Fruit fly (Drosophila melanogaster) whole organism, wandering third instar larva: Measurements from ENCODE around the gene PPP4R2r.

ENCODE experiments used
- Abd-B ChIP-seq: fragments of >200 bp; optimal IDR thresholded peaks from 2 replicates; lab custom pipeline; 2017; ENCODE audit warnings: missing biosample characterization, missing genetic modification characterization
- CG32264 ChIP-seq: fragments of 200-800 bp; sonication (Bioruptor generic); optimal IDR thresholded peaks from 2 replicates; lab custom pipeline; 2016; ENCODE audit warnings: missing biosample characterization, missing genetic modification characterization
- CrebA ChIP-seq: fragments of 200-800 bp; sonication (Bioruptor generic); optimal IDR thresholded peaks from 2 replicates; lab custom pipeline; 2016; ENCODE audit warnings: missing biosample characterization, mild to moderate bottlenecking, missing genetic modification characterization, borderline replicate concordance
- Dif ChIP-seq: fragments of 200-275, 200-300 bp; sonication (Bioruptor generic); optimal IDR thresholded peaks from 2 replicates; lab custom pipeline; 2018; ENCODE audit warnings: missing biosample characterization, missing genetic modification characterization; ENCODE audit not compliant: partially characterized antibody
- GATAd ChIP-seq: sonication (Bioruptor generic); optimal IDR thresholded peaks from 2 replicates; lab custom pipeline; 2016; ENCODE audit warnings: missing biosample characterization, missing genetic modification characterization
- HLH106 ChIP-seq: fragments of 200-800 bp; optimal IDR thresholded peaks from 3 replicates; lab custom pipeline; 2019; ENCODE audit warnings: missing biosample characterization, mild to moderate bottlenecking, missing genetic modification characterization, moderate library complexity
- Hnf4 ChIP-seq: fragments of 200-800 bp; sonication (Bioruptor generic); optimal IDR thresholded peaks from 2 replicates; lab custom pipeline; 2016; ENCODE audit warnings: missing biosample characterization, mild to moderate bottlenecking, missing genetic modification characterization
- Jra ChIP-seq: sonication (Bioruptor generic); optimal IDR thresholded peaks from 2 replicates; lab custom pipeline; 2016; ENCODE audit warnings: missing biosample characterization, missing genetic modification characterization
- Myc ChIP-seq: fragments of >200 bp; optimal IDR thresholded peaks from 2 replicates; lab custom pipeline; 2017
- N ChIP-seq: fragments of >200 bp; optimal IDR thresholded peaks from 2 replicates; lab custom pipeline; 2018; ENCODE audit warnings: missing biosample characterization, missing external identifiers, missing genetic modification characterization
- OdsH ChIP-seq: fragments of 200-800 bp; sonication (Bioruptor generic); optimal IDR thresholded peaks from 2 replicates; lab custom pipeline; 2016; ENCODE audit warnings: missing biosample characterization, mild to moderate bottlenecking, missing genetic modification characterization
- Rel ChIP-seq, 2 experiments: fragments of 200-800 bp; sonication (Bioruptor generic) in 1 of 2; optimal IDR thresholded peaks; 2 replicates in 1 of 2; 3 replicates in 1 of 2; lab custom pipeline; 2016 to 2019; ENCODE audit warnings: mild to moderate bottlenecking in 2 of 2, missing biosample characterization in 2 of 2, missing genetic modification characterization in 2 of 2, moderate library complexity in 1 of 2
- Sp1 ChIP-seq: fragments of 200-800 bp; sonication (Bioruptor generic); optimal IDR thresholded peaks from 3 replicates; lab custom pipeline; 2019; ENCODE audit warnings: missing biosample characterization, mild to moderate bottlenecking, missing genetic modification characterization, moderate library complexity
- br ChIP-seq: fragments of 200-800 bp; sonication (Bioruptor generic); optimal IDR thresholded peaks from 2 replicates; lab custom pipeline; 2016; ENCODE audit warnings: missing biosample characterization, missing genetic modification characterization
- dmrt93B ChIP-seq: fragments of 200-800 bp; sonication (Bioruptor generic); optimal IDR thresholded peaks from 2 replicates; lab custom pipeline; 2018; ENCODE audit warnings: missing biosample characterization, mild to moderate bottlenecking, missing genetic modification characterization
- dsf ChIP-seq: sonication (Bioruptor generic); optimal IDR thresholded peaks from 2 replicates; lab custom pipeline; 2016; ENCODE audit warnings: missing biosample characterization, missing genetic modification characterization, borderline replicate concordance
- ey ChIP-seq: fragments of 200-800 bp; sonication (Bioruptor generic); optimal IDR thresholded peaks from 2 replicates; lab custom pipeline; 2016; ENCODE audit warnings: missing biosample characterization, missing genetic modification characterization
- foxo ChIP-seq, 2 experiments: fragments of 200-800 bp; sonication (Bioruptor generic); optimal IDR thresholded peaks; 2 replicates in 1 of 2; 3 replicates in 1 of 2; lab custom pipeline; 2016 to 2017; ENCODE audit warnings: missing biosample characterization in 2 of 2, missing genetic modification characterization in 2 of 2
- fru ChIP-seq: fragments of 200-800 bp; sonication (Bioruptor generic); optimal IDR thresholded peaks from 3 replicates; lab custom pipeline; 2016; ENCODE audit warnings: missing biosample characterization, mild to moderate bottlenecking, missing genetic modification characterization
- h ChIP-seq: fragments of 200-800 bp; sonication (Bioruptor generic); optimal IDR thresholded peaks from 3 replicates; lab custom pipeline; 2016; ENCODE audit warnings: missing biosample characterization, mild to moderate bottlenecking, missing genetic modification characterization
- jim ChIP-seq: fragments of 175-275, 200-325 bp; sonication (Bioruptor generic); optimal IDR thresholded peaks from 2 replicates; lab custom pipeline; 2016; ENCODE audit warnings: missing biosample characterization, mild to moderate bottlenecking, missing genetic modification characterization
- psq ChIP-seq: fragments of 200-800 bp; sonication (Bioruptor generic); optimal IDR thresholded peaks from 3 replicates; lab custom pipeline; 2017; ENCODE audit warnings: missing biosample characterization, mild to moderate bottlenecking, missing genetic modification characterization, moderate library complexity
- rgr ChIP-seq: fragments of 200-800 bp; sonication (Bioruptor generic); optimal IDR thresholded peaks from 3 replicates; lab custom pipeline; 2016; ENCODE audit warnings: missing biosample characterization, mild to moderate bottlenecking, missing genetic modification characterization
- sage ChIP-seq: fragments of 200-800 bp; sonication (Bioruptor generic); optimal IDR thresholded peaks from 2 replicates; lab custom pipeline; 2016; ENCODE audit warnings: missing biosample characterization, mild to moderate bottlenecking, missing genetic modification characterization
- tai ChIP-seq: sonication (Bioruptor generic); optimal IDR thresholded peaks from 2 replicates; lab custom pipeline; 2016; ENCODE audit warnings: missing biosample characterization, missing genetic modification characterization
- usp ChIP-seq: fragments of >200 bp; optimal IDR thresholded peaks from 2 replicates; lab custom pipeline; 2017; ENCODE audit warnings: missing biosample characterization, missing genetic modification characterization
- woc ChIP-seq: sonication (Bioruptor generic); optimal IDR thresholded peaks from 2 replicates; lab custom pipeline; 2016; ENCODE audit warnings: missing biosample characterization, mild to moderate bottlenecking, missing genetic modification characterization

PPP4R2r gene

DNA sequence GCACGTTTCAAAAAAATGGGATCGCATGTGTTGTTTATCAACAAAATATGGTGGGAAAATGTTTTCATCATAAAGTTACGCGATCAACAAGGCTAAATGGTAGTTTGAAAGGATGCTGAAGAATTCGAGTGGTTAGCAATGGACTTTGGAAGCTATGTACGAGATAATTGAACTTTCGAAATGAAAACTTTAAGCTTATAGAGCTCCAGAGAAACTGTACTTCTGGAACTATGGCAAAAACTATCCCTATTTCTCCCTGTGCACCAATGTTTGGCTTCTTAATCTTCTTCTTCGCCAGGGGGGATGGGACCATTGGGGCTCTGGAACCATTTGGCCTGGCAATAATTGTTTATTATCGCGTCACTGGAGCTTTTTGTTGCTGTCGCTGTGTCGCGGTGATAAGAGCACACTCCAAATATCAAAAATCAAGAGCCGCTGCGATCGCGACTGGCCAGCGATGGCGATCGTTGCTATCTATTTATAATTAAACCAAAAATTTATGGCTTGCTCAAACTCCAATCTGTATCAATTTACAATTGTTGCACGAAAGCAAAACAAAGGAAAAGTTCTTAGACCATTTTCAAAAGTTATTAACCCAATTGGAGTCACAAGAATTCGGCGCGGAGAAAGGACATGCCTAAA, 9.4 kb downstream of the PPP4R2r start:
- TF ChIP-seq GATAd, result no peak
- TF ChIP-seq Sp1, result peak; percentile 72
- TF ChIP-seq woc (GFP tag; lab: Kevin White, UChicago), result peak; percentile 13
- TF ChIP-seq foxo (GFP tag; optimal IDR thresholded peaks at IDR 0.05; lab: Kevin White, UChicago), result peak in 1 of 2 experiments; percentile 76
- no peak for TF ChIP-seq Dif (GFP tag; lab: Kevin White, UChicago)
- TF ChIP-seq Jra (GFP tag; lab: Kevin White, UChicago), result peak; percentile 26
- no peak for TF ChIP-seq tai
- TF ChIP-seq psq (GFP tag; lab: Kevin White, UChicago), result peak; percentile 68
- TF ChIP-seq rgr (GFP tag; lab: Kevin White, UChicago), result peak; percentile 73
- TF ChIP-seq dmrt93B (GFP tag; lab: Kevin White, UChicago), result peak; percentile 45
- peak; percentile 72 for TF ChIP-seq HLH106 (tag; lab: Kevin White, UChicago)
- TF ChIP-seq N, result no peak
- TF ChIP-seq ey, result peak; percentile 79
- no peak for TF ChIP-seq sage (GFP tag; lab: Kevin White, UChicago)
- no peak for TF ChIP-seq CrebA
- no peak for TF ChIP-seq Abd-B (GFP tag; lab: Kevin White, UChicago)
- TF ChIP-seq h (GFP tag; lab: Kevin White, UChicago), result peak; percentile 77
- no peak for TF ChIP-seq usp (GFP tag; lab: Kevin White, UChicago)
- TF ChIP-seq OdsH (GFP tag; lab: Kevin White, UChicago), result peak; percentile 71
- peak; percentile 72 for TF ChIP-seq br (GFP tag; lab: Kevin White, UChicago)
- TF ChIP-seq Hnf4 (GFP tag; lab: Kevin White, UChicago), result peak; percentile 13
- TF ChIP-seq fru, result peak; percentile 82
- TF ChIP-seq dsf (GFP tag; lab: Kevin White, UChicago), result no peak
- no peak for TF ChIP-seq CG32264 (GFP tag; lab: Kevin White, UChicago)
- no peak for TF ChIP-seq Rel (GFP tag; optimal IDR thresholded peaks at IDR 0.05; lab: Kevin White, UChicago)
- TF ChIP-seq Rel (tag; optimal IDR thresholded peaks at IDR 0.05; lab: Kevin White, UChicago), result peak; percentile 16
- TF ChIP-seq, all 38 proteins: peak for 15

DNA sequence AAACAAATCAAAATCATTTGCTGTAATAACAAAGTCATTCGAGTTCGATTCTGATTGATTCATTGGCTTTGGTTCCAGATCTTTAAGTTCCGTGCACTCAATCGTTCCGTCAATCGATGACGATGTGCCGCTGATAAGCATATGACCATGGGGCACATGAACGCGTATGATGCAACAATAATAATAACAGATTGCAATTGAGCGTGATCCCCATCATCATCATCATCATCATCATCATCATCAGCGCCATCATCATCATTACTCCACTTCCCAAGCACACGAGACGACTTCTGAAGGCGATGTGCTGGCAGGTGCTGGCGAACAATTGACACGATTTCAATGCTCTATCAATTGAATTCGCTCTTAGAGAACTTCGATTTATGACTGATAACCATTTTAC, 17.7 kb downstream of the PPP4R2r start:
- no peak for TF ChIP-seq h (GFP tag; lab: Kevin White, UChicago)
- TF ChIP-seq Rel (GFP tag; optimal IDR thresholded peaks at IDR 0.05; lab: Kevin White, UChicago), result no peak
- TF ChIP-seq Rel (tag; optimal IDR thresholded peaks at IDR 0.05; lab: Kevin White, UChicago), result peak; percentile 34

DNA sequence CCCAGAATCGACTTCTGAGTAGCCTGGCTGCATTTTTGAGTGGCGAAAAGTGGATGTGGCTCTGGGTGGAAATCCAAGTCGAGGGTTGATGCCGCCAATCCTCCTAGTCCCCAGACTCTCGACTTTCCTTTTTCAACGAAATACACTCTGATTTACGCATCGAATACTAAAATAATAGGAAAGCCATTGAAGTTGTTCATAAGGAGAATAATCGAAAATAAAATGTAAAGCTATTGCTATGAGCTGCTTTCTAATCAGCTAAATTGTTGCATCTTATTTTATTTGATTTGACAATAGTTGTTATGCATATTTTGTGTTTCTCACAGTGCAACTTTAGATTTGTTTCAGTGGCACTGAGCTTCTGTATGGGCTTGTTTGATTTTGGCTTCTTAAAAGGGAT, 35.0 kb downstream of the PPP4R2r start:
- TF ChIP-seq h (GFP tag; lab: Kevin White, UChicago) (peak; percentile 46), rgr (GFP tag; lab: Kevin White, UChicago) (peak; percentile 25), Jra (GFP tag; lab: Kevin White, UChicago) (no peak), HLH106 (tag; lab: Kevin White, UChicago) (peak; percentile 44), ey (peak; percentile 35), jim (GFP tag; lab: Kevin White, UChicago) (no peak), fru (peak; percentile 58), Hnf4 (GFP tag; lab: Kevin White, UChicago) (peak; percentile 25), foxo (GFP tag; optimal IDR thresholded peaks at IDR 0.05; lab: Kevin White, UChicago) (peak in 1 of 2 experiments; percentile 42), Sp1 (peak; percentile 18)

DNA sequence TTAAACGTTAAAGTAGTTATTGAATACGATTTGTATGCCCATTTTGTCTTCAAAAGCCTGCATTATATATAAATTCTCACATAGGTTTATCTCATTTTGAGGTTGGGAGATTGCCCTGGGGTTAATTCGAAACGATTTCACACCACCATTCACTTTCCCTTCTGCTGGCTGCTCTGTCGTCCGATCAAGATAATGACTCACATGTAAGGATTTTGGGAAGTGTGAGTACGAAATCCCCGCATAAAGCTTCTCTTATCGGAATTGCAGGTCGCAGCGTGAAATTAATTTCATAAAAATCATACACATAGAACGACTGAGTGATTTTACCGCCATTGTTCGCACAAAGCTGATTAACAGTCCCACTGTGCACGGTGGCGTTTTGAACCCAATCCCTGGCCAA, 36.2 kb downstream of the PPP4R2r start:
- TF ChIP-seq OdsH (GFP tag; lab: Kevin White, UChicago) (no peak), Rel (GFP tag; optimal IDR thresholded peaks at IDR 0.05; lab: Kevin White, UChicago) (no peak), Rel (tag; optimal IDR thresholded peaks at IDR 0.05; lab: Kevin White, UChicago) (peak; percentile 84), Myc (no peak), CG32264 (GFP tag; lab: Kevin White, UChicago) (no peak), CrebA (no peak), ey (no peak)

- TF ChIP-seq foxo (GFP tag; optimal IDR thresholded peaks at IDR 0.05; lab: Kevin White, UChicago), result peak in 1 of 2 experiments; percentile 37
- peak; percentile 28 for TF ChIP-seq HLH106 (tag; lab: Kevin White, UChicago)
- TF ChIP-seq Sp1, result peak; percentile 16
- no peak for TF ChIP-seq Jra (GFP tag; lab: Kevin White, UChicago)
- peak; percentile 14 for TF ChIP-seq fru
- no peak for TF ChIP-seq tai
These were observed 36.8 kb downstream of the PPP4R2r start for dm6 chrX:10515323-10515853.
